Fruit fly (Drosophila melanogaster) whole organism, wandering third instar larva: ENCODE results near the gene CG32267.

Experiments used
- CG32264 ChIP-seq: fragments of 200-800 bp; sonication (Bioruptor generic); optimal IDR thresholded peaks from 2 replicates; lab custom pipeline; 2016; ENCODE audit warnings: missing biosample characterization, missing genetic modification characterization
- Hr83 ChIP-seq: fragments of 200-300 bp; sonication (Bioruptor generic); optimal IDR thresholded peaks from 2 replicates; lab custom pipeline; 2016; ENCODE audit warnings: missing biosample characterization, mild to moderate bottlenecking, missing genetic modification characterization, moderate library complexity; ENCODE audit not compliant: poor library complexity, severe bottlenecking
- Mio ChIP-seq: sonication (Bioruptor generic); optimal IDR thresholded peaks from 2 replicates; lab custom pipeline; 2016; ENCODE audit warnings: missing biosample characterization, missing genetic modification characterization
- Myc ChIP-seq: fragments of >200 bp; optimal IDR thresholded peaks from 2 replicates; lab custom pipeline; 2017
- br ChIP-seq: fragments of 200-800 bp; sonication (Bioruptor generic); optimal IDR thresholded peaks from 2 replicates; lab custom pipeline; 2016; ENCODE audit warnings: missing biosample characterization, missing genetic modification characterization
- lola ChIP-seq: fragments of >200 bp; optimal IDR thresholded peaks from 2 replicates; lab custom pipeline; 2017; ENCODE audit warnings: missing biosample characterization, missing genetic modification characterization
- psq ChIP-seq: fragments of 200-800 bp; sonication (Bioruptor generic); optimal IDR thresholded peaks from 3 replicates; lab custom pipeline; 2017; ENCODE audit warnings: missing biosample characterization, mild to moderate bottlenecking, missing genetic modification characterization, moderate library complexity
- sv ChIP-seq: fragments of 200-800 bp; sonication (Bioruptor generic); optimal IDR thresholded peaks from 3 replicates; lab custom pipeline; 2016; ENCODE audit warnings: missing biosample characterization, missing genetic modification characterization
- usp ChIP-seq: fragments of >200 bp; optimal IDR thresholded peaks from 2 replicates; lab custom pipeline; 2017; ENCODE audit warnings: missing biosample characterization, missing genetic modification characterization

dm6 chr3L:3436838-3437663 is 34.9 kb downstream of the CG32267 start:
- peak; percentile 65 for TF ChIP-seq psq (GFP tag; lab: Kevin White, UChicago)
- no peak for TF ChIP-seq Mio
- no peak for TF ChIP-seq usp (GFP tag; lab: Kevin White, UChicago)
- no peak for TF ChIP-seq CG32264
- no peak for TF ChIP-seq Myc
- no peak for TF ChIP-seq Hr83 (GFP tag; lab: Kevin White, UChicago)
- no peak for TF ChIP-seq lola
- no peak for TF ChIP-seq br (GFP tag; lab: Kevin White, UChicago)
- no peak for TF ChIP-seq sv (GFP tag; lab: Kevin White, UChicago)
